Worm (Caenorhabditis elegans) whole organism, late embryonic: ENCODE measurements around the gene Y56A3A.22.

Experiments used
- C08G9.2 ChIP-seq: sonication (generic microtip); optimal IDR thresholded peaks from 2 replicates; lab custom pipeline; 2016; ENCODE audit warnings: mild to moderate bottlenecking, missing genetic modification characterization, moderate library complexity, missing compliant biosample characterization
- C38D4.7 ChIP-seq: fragments of 200-800 bp; sonication (Bioruptor generic); optimal IDR thresholded peaks from 2 replicates; lab custom pipeline; 2018; ENCODE audit warnings: mild to moderate bottlenecking, missing genetic modification characterization, moderate library complexity, missing compliant biosample characterization
- K02D7.2 ChIP-seq: sonication (generic microtip); optimal IDR thresholded peaks from 2 replicates; lab custom pipeline; 2017; ENCODE audit warnings: mild to moderate bottlenecking, missing genetic modification characterization, missing compliant biosample characterization
- K09A11.1 ChIP-seq: sonication (generic microtip); optimal IDR thresholded peaks from 2 replicates; lab custom pipeline; 2017; ENCODE audit warnings: antibody characterized with exemption, mild to moderate bottlenecking, missing genetic modification characterization, missing compliant biosample characterization; ENCODE audit not compliant: insufficient read depth
- T23F11.4 ChIP-seq: fragments of 200-800 bp; sonication (Bioruptor generic); optimal IDR thresholded peaks from 2 replicates; lab custom pipeline; 2018; ENCODE audit warnings: mild to moderate bottlenecking, missing genetic modification characterization, missing compliant biosample characterization
- ahr-1 ChIP-seq: sonication (generic microtip); optimal IDR thresholded peaks from 2 replicates; lab custom pipeline; 2016; ENCODE audit warnings: missing genetic modification characterization, missing compliant biosample characterization
- ceh-22 ChIP-seq: sonication (generic microtip); optimal IDR thresholded peaks from 2 replicates; lab custom pipeline; 2017; ENCODE audit warnings: missing biosample characterization, missing genetic modification characterization
- ceh-24 ChIP-seq: sonication (generic microtip); optimal IDR thresholded peaks from 2 replicates; lab custom pipeline; 2016; ENCODE audit warnings: mild to moderate bottlenecking, missing genetic modification characterization, missing compliant biosample characterization
- ceh-31 ChIP-seq: sonication (generic microtip); optimal IDR thresholded peaks from 2 replicates; lab custom pipeline; 2016; ENCODE audit warnings: missing genetic modification characterization, missing compliant biosample characterization
- ceh-34 ChIP-seq: sonication (generic microtip); optimal IDR thresholded peaks from 2 replicates; lab custom pipeline; 2016; ENCODE audit warnings: mild to moderate bottlenecking, missing genetic modification characterization, missing compliant biosample characterization
- ceh-9 ChIP-seq: sonication (generic microtip); optimal IDR thresholded peaks from 2 replicates; lab custom pipeline; 2016; ENCODE audit warnings: mild to moderate bottlenecking, missing genetic modification characterization, inconsistent platforms, missing compliant biosample characterization
- dmd-4 ChIP-seq: sonication (generic microtip); optimal IDR thresholded peaks from 2 replicates; lab custom pipeline; 2016; ENCODE audit warnings: borderline replicate concordance, missing genetic modification characterization, missing compliant biosample characterization
- elt-2 ChIP-seq: sonication (generic microtip); optimal IDR thresholded peaks from 2 replicates; lab custom pipeline; 2016; ENCODE audit warnings: missing genetic modification reagents, missing genetic modification characterization, missing compliant biosample characterization
- elt-4 ChIP-seq: sonication (generic microtip); optimal IDR thresholded peaks from 2 replicates; lab custom pipeline; 2016; ENCODE audit warnings: missing genetic modification characterization, missing compliant biosample characterization
- ets-4 ChIP-seq: sonication (generic microtip); optimal IDR thresholded peaks from 2 replicates; lab custom pipeline; 2016; ENCODE audit warnings: missing genetic modification characterization, missing compliant biosample characterization
- eyg-1 ChIP-seq: sonication (generic microtip); optimal IDR thresholded peaks from 2 replicates; lab custom pipeline; 2016; ENCODE audit warnings: missing genotype, missing genetic modification characterization, missing compliant biosample characterization
- fax-1 ChIP-seq: sonication (generic microtip); optimal IDR thresholded peaks from 2 replicates; lab custom pipeline; 2016; ENCODE audit warnings: missing genotype, missing genetic modification characterization, missing compliant biosample characterization
- fkh-6 ChIP-seq: sonication (generic microtip); optimal IDR thresholded peaks from 2 replicates; lab custom pipeline; 2016; ENCODE audit warnings: missing genetic modification characterization, missing compliant biosample characterization
- gmeb-2 ChIP-seq: sonication (generic microtip); optimal IDR thresholded peaks from 2 replicates; lab custom pipeline; 2016; ENCODE audit warnings: missing genetic modification characterization, inconsistent platforms, missing compliant biosample characterization
- hlh-13 ChIP-seq: fragments of 200-800 bp; sonication (Bioruptor generic); optimal IDR thresholded peaks from 2 replicates; lab custom pipeline; 2018; ENCODE audit warnings: mild to moderate bottlenecking, missing genetic modification characterization, missing compliant biosample characterization
- hlh-30 ChIP-seq: sonication (generic microtip); optimal IDR thresholded peaks from 2 replicates; lab custom pipeline; 2017; ENCODE audit warnings: antibody characterized with exemption, missing genetic modification characterization, missing compliant biosample characterization; ENCODE audit not compliant: insufficient read depth
- hlh-6 ChIP-seq: sonication (generic microtip); optimal IDR thresholded peaks from 2 replicates; lab custom pipeline; 2016; ENCODE audit warnings: missing genotype, missing genetic modification characterization, missing compliant biosample characterization
- lin-11 ChIP-seq: fragments of 200-800 bp; sonication (Bioruptor generic); optimal IDR thresholded peaks from 2 replicates; lab custom pipeline; 2018; ENCODE audit warnings: mild to moderate bottlenecking, missing genetic modification characterization, missing compliant biosample characterization
- mec-3 ChIP-seq: sonication (generic microtip); optimal IDR thresholded peaks from 2 replicates; lab custom pipeline; 2016; ENCODE audit warnings: borderline replicate concordance, missing genetic modification characterization, missing compliant biosample characterization
- nfya-1 ChIP-seq: sonication (generic microtip); optimal IDR thresholded peaks from 2 replicates; lab custom pipeline; 2017; ENCODE audit warnings: missing genetic modification characterization, mild to moderate bottlenecking, missing compliant biosample characterization, antibody characterized with exemption, moderate library complexity
- nhr-232 ChIP-seq: sonication (generic microtip); optimal IDR thresholded peaks from 2 replicates; lab custom pipeline; 2016; ENCODE audit warnings: missing genetic modification characterization, missing compliant biosample characterization
- npax-4 ChIP-seq: sonication (generic microtip); optimal IDR thresholded peaks from 2 replicates; lab custom pipeline; 2016; ENCODE audit warnings: missing genetic modification characterization, missing compliant biosample characterization
- odd-2 ChIP-seq: sonication (generic microtip); optimal IDR thresholded peaks from 2 replicates; lab custom pipeline; 2017; ENCODE audit warnings: antibody characterized with exemption, mild to moderate bottlenecking, missing genetic modification characterization, missing compliant biosample characterization
- pag-3 ChIP-seq: sonication (generic microtip); optimal IDR thresholded peaks from 2 replicates; lab custom pipeline; 2016; ENCODE audit warnings: missing compliant biosample characterization, missing genetic modification characterization, borderline replicate concordance
- pat-9 ChIP-seq: fragments of 200-800 bp; sonication (Bioruptor generic); optimal IDR thresholded peaks from 2 replicates; lab custom pipeline; 2018; ENCODE audit warnings: mild to moderate bottlenecking, missing genetic modification characterization, moderate library complexity, missing compliant biosample characterization
- pha-4 ChIP-seq: fragments of 150-350 bp; optimal IDR thresholded peaks from 2 replicates; lab custom pipeline; 2018; ENCODE audit warnings: missing biosample characterization, missing genetic modification reagents, missing genetic modification characterization
- pqm-1 ChIP-seq: sonication (generic microtip); optimal IDR thresholded peaks from 2 replicates; lab custom pipeline; 2016; ENCODE audit warnings: missing genetic modification characterization, missing compliant biosample characterization
- pros-1 ChIP-seq: fragments of 150-350 bp; optimal IDR thresholded peaks from 2 replicates; lab custom pipeline; 2014; ENCODE audit warnings: missing biosample characterization, missing genetic modification reagents, missing genetic modification characterization
- rnt-1 ChIP-seq: sonication (generic microtip); optimal IDR thresholded peaks from 2 replicates; lab custom pipeline; 2016; ENCODE audit warnings: missing genetic modification characterization, missing compliant biosample characterization
- sox-4 ChIP-seq: sonication (generic microtip); optimal IDR thresholded peaks from 2 replicates; lab custom pipeline; 2017; ENCODE audit warnings: mild to moderate bottlenecking, missing genetic modification characterization, inconsistent platforms, missing compliant biosample characterization
- tbx-2 ChIP-seq: sonication (generic microtip); optimal IDR thresholded peaks from 2 replicates; lab custom pipeline; 2016; ENCODE audit warnings: missing genetic modification characterization, missing compliant biosample characterization
- ttx-3 ChIP-seq: sonication (generic microtip); optimal IDR thresholded peaks from 2 replicates; lab custom pipeline; 2016; ENCODE audit warnings: missing genetic modification reagents, missing genetic modification characterization, missing compliant biosample characterization
- unc-3 ChIP-seq, 2 experiments: fragments of 200-800 bp in 1 of 2; sonication (Bioruptor generic) in 1 of 2; sonication (generic microtip) in 1 of 2; conservative IDR thresholded peaks in 1 of 2; optimal IDR thresholded peaks in 1 of 2; 2 replicates each; pipeline versions ENCODE4 v1.3.6 to Lab custom; 2016 to 2022; ENCODE audit warnings: missing compliant biosample characterization in 2 of 2, missing genetic modification characterization in 2 of 2, missing genetic modification reagents in 1 of 2
- unc-55 ChIP-seq: sonication (generic microtip); optimal IDR thresholded peaks from 2 replicates; lab custom pipeline; 2017; ENCODE audit warnings: missing biosample characterization, missing genetic modification reagents, missing genetic modification characterization

The Y56A3A.22 gene

DNA sequence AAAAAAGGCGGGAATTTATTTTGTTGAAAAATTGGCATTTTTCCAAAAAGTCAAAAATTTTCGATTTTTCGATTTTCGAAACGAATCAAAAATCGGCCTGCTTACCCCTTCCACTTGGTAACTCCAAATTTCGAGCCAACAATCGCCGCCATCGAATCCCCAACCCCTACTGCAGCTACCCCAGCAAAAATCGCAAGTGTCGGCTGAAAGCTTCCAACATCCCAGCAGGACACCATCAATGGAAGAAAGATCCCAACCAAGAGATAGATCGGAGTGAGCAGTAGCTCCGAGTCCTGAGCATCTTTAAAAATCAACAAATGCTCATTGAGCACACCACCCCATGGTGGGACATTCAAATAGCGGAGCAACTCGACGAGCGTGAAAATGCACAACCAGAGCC lies 9.4 kb downstream of the Y56A3A.22 start:
- TF ChIP-seq lin-11 (tag; lab: Kevin White, UChicago) (no peak), nhr-232 (tag; lab: Kevin White, UChicago) (no peak), hlh-13 (GFP tag; lab: Kevin White, UChicago) (no peak), pag-3 (tag; lab: Kevin White, UChicago) (no peak), ets-4 (no peak), fkh-6 (tag; lab: Kevin White, UChicago) (no peak), pqm-1 (no peak), gmeb-2 (tag; lab: Kevin White, UChicago) (no peak), K02D7.2 (tag; lab: Kevin White, UChicago) (no peak), ceh-34 (no peak), unc-3 (GFP tag; conservative IDR thresholded peaks at IDR 0.05; lab: Robert Waterston, UW) (no peak), unc-3 (tag; optimal IDR thresholded peaks at IDR 0.05; lab: Kevin White, UChicago) (no peak), hlh-6 (tag; lab: Kevin White, UChicago) (no peak), ahr-1 (tag; lab: Kevin White, UChicago) (no peak), ttx-3 (tag; lab: Kevin White, UChicago) (no peak)

DNA sequence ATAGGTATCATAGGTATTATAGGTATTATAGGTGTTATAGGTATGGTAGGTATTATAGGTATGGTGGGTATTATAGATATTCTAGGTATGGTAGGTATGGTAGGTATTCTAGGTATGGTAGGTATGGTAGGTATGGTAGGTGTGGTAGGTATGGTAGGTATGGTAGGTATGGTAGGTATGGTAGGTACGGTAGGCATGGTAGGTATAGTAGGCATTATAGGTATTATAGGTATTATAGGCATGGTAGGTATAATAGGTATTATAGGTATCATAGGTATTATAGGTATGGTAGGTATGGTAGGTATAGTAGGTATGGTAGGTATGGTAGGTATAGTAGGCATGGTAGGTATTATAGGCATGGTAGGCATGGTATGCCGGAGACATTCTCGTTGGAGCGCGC lies 10.5 kb downstream of the Y56A3A.22 start:
- no peak for TF ChIP-seq C38D4.7
- no peak for TF ChIP-seq lin-11 (tag; lab: Kevin White, UChicago)
- no peak for TF ChIP-seq ceh-31 (tag; lab: Kevin White, UChicago)
- no peak for TF ChIP-seq T23F11.4 (GFP tag; lab: Kevin White, UChicago)
- no peak for TF ChIP-seq eyg-1
- no peak for TF ChIP-seq elt-2 (tag; lab: Kevin White, UChicago)
- no peak for TF ChIP-seq C08G9.2 (tag; lab: Kevin White, UChicago)
- TF ChIP-seq pros-1: no peak
- no peak for TF ChIP-seq sox-4 (tag; lab: Kevin White, UChicago)
- TF ChIP-seq ttx-3 (tag; lab: Kevin White, UChicago): no peak
- no peak for TF ChIP-seq tbx-2 (tag; lab: Kevin White, UChicago)
- no peak for TF ChIP-seq ets-4
- TF ChIP-seq K09A11.1 (tag; lab: Kevin White, UChicago): no peak
- no peak for TF ChIP-seq hlh-13 (GFP tag; lab: Kevin White, UChicago)
- TF ChIP-seq ceh-34: no peak
- no peak for TF ChIP-seq odd-2 (tag; lab: Kevin White, UChicago)
- TF ChIP-seq pha-4 (tag; lab: Kevin White, UChicago): no peak
- no peak for TF ChIP-seq mec-3 (tag; lab: Kevin White, UChicago)
- TF ChIP-seq unc-55 (GFP tag; lab: Kevin White, UChicago): no peak
- TF ChIP-seq elt-4: no peak

DNA sequence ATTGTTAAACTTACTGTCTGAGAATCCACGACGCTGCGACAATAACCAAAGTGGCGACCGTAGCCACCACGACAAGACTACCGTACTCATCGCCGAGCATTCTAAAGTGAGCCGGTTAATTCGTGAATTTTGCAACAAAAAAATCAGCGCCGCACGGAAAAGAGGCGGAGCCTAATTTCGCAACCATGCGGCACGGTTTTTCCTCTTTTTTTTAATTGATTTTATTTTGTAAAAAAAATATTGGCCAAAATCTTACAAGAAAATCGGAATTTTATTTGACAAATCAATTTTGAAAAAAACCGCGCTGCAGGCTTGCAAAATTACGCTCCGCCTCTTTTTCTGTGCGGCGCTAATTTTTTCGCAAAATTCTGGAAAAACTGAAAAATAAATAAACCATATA lies 12.0 kb downstream of the Y56A3A.22 start, which contains the start of gene dolk-1:
Gene dolk-1, minus strand, starts transcription at position 101 of the 400 bp plus-strand sequence.
- no peak for TF ChIP-seq fax-1
- TF ChIP-seq pag-3 (tag; lab: Kevin White, UChicago): no peak
- no peak for TF ChIP-seq hlh-6 (tag; lab: Kevin White, UChicago)
- TF ChIP-seq ceh-24 (tag; lab: Kevin White, UChicago): no peak
- TF ChIP-seq rnt-1 (tag; lab: Kevin White, UChicago): no peak
- no peak for TF ChIP-seq K02D7.2 (tag; lab: Kevin White, UChicago)
- no peak for TF ChIP-seq npax-4 (tag; lab: Kevin White, UChicago)
- TF ChIP-seq dmd-4 (tag; lab: Kevin White, UChicago): no peak
- TF ChIP-seq nfya-1 (tag; lab: Kevin White, UChicago): no peak
- TF ChIP-seq ceh-9 (tag; lab: Kevin White, UChicago): no peak
- TF ChIP-seq hlh-30: no peak
- no peak for TF ChIP-seq pat-9 (tag; lab: Kevin White, UChicago)
- TF ChIP-seq ets-4: no peak
- TF ChIP-seq mec-3 (tag; lab: Kevin White, UChicago): no peak
- no peak for TF ChIP-seq nhr-232 (tag; lab: Kevin White, UChicago)
- no peak for TF ChIP-seq ceh-22 (tag; lab: Kevin White, UChicago)
